Fruit fly (Drosophila melanogaster) Kc167 (cell line): ENCODE measurements around the gene pygo.

ENCODE experiments used
- Myc ChIP-seq: fragments of >200 bp; optimal IDR thresholded peaks from 2 replicates; lab custom pipeline; 2017; ENCODE audit warnings: missing external identifiers
- Sin3A ChIP-seq: fragments of >200 bp; optimal IDR thresholded peaks from 2 replicates; lab custom pipeline; 2018; ENCODE audit warnings: missing external identifiers
- h ChIP-seq: fragments of >200 bp; optimal IDR thresholded peaks from 3 replicates; lab custom pipeline; 2018; ENCODE audit warnings: missing external identifiers
- insv ChIP-seq: fragments of >200 bp; optimal IDR thresholded peaks from 3 replicates; lab custom pipeline; 2018; ENCODE audit warnings: missing external identifiers
- psq ChIP-seq: fragments of >200 bp; optimal IDR thresholded peaks from 2 replicates; lab custom pipeline; 2017; ENCODE audit warnings: missing external identifiers
- ttk ChIP-seq: sonication (Bioruptor generic); optimal IDR thresholded peaks from 2 replicates; lab custom pipeline; 2017; ENCODE audit warnings: missing external identifiers

pygo gene

dm6 chr3R:31608030-31608429 is 27.5 kb upstream of the pygo start:
- TF ChIP-seq Myc (lab: Kevin White, UChicago) = no peak
- no peak for TF ChIP-seq psq (lab: Kevin White, UChicago)
- no peak for TF ChIP-seq insv (lab: Kevin White, UChicago)

dm6 chr3R:31607287-31607849 is 26.9 kb upstream of the pygo start:
- no peak for TF ChIP-seq h

dm6 chr3R:31606242-31607143 is 26.0 kb upstream of the pygo start:
- TF ChIP-seq ttk (lab: Kevin White, UChicago) = no peak
- TF ChIP-seq Myc (lab: Kevin White, UChicago) = no peak
- no peak for TF ChIP-seq h
- TF ChIP-seq psq (lab: Kevin White, UChicago) = no peak
- no peak for TF ChIP-seq Sin3A
- no peak for TF ChIP-seq insv (lab: Kevin White, UChicago)

- no peak for TF ChIP-seq Myc (lab: Kevin White, UChicago)
- no peak for TF ChIP-seq Sin3A
- no peak for TF ChIP-seq h
- TF ChIP-seq insv (lab: Kevin White, UChicago) = no peak
- no peak for TF ChIP-seq psq (lab: Kevin White, UChicago)
Observed at dm6 chr3R:31605790-31606189, 25.3 kb upstream of the pygo start.

- TF ChIP-seq insv (lab: Kevin White, UChicago) (no peak), Myc (lab: Kevin White, UChicago) (no peak), ttk (lab: Kevin White, UChicago) (no peak), h (no peak), Sin3A (no peak), psq (lab: Kevin White, UChicago) (no peak)
Observed at dm6 chr3R:31605117-31605432, 24.6 kb upstream of the pygo start.

dm6 chr3R:31604409-31605116 is 24.1 kb upstream of the pygo start:
- TF ChIP-seq Myc (lab: Kevin White, UChicago) (no peak), psq (lab: Kevin White, UChicago) (no peak), ttk (lab: Kevin White, UChicago) (no peak), h (no peak), Sin3A (no peak), insv (lab: Kevin White, UChicago) (no peak)

dm6 chr3R:31603655-31604054 is 23.2 kb upstream of the pygo start:
- TF ChIP-seq Myc (lab: Kevin White, UChicago) = no peak
- TF ChIP-seq h = no peak
- no peak for TF ChIP-seq insv (lab: Kevin White, UChicago)
- no peak for TF ChIP-seq Sin3A
- no peak for TF ChIP-seq psq (lab: Kevin White, UChicago)
- TF ChIP-seq ttk (lab: Kevin White, UChicago) = no peak

dm6 chr3R:31603246-31603645 is 22.7 kb upstream of the pygo start:
- no peak for TF ChIP-seq psq (lab: Kevin White, UChicago)

- TF ChIP-seq Sin3A (no peak), h (no peak), psq (lab: Kevin White, UChicago) (no peak), insv (lab: Kevin White, UChicago) (no peak), Myc (lab: Kevin White, UChicago) (no peak), ttk (lab: Kevin White, UChicago) (no peak)
Observed at dm6 chr3R:31599538-31600313, 19.2 kb upstream of the pygo start.

- TF ChIP-seq ttk (lab: Kevin White, UChicago) = no peak
- no peak for TF ChIP-seq psq (lab: Kevin White, UChicago)
- no peak for TF ChIP-seq Myc (lab: Kevin White, UChicago)
- no peak for TF ChIP-seq insv (lab: Kevin White, UChicago)
Observed at dm6 chr3R:31597736-31598431, 17.4 kb upstream of the pygo start.

- no peak for TF ChIP-seq Sin3A
- no peak for TF ChIP-seq h
- TF ChIP-seq psq (lab: Kevin White, UChicago) = no peak
- TF ChIP-seq ttk (lab: Kevin White, UChicago) = no peak
- no peak for TF ChIP-seq Myc (lab: Kevin White, UChicago)
- no peak for TF ChIP-seq insv (lab: Kevin White, UChicago)
Observed at dm6 chr3R:31596071-31596883, 15.8 kb upstream of the pygo start, which contains the start of gene RpL6. Gene RpL6 (minus strand): TSS chr3R:31596204.
